Worm (Caenorhabditis elegans): Measurements from ENCODE around the gene C15H9.4.

C15H9.4 gene

ce11 chrX:6084439-6084838 is 13.0 kb upstream of the C15H9.4 start, which contains the start of gene C45B2.2:
Gene C45B2.2, plus strand, starts transcription at chrX:6084739.
- TF ChIP-seq pqm-1 (tag; optimal IDR thresholded peaks at IDR 0.05): no peak
- TF ChIP-seq efl-3 (GFP tag; optimal IDR thresholded peaks at IDR 0.05): no peak
- TF ChIP-seq Y116A8C.19 (tag; optimal IDR thresholded peaks at IDR 0.05; ENCODE audit: borderline replicate concordance): no peak

DNA sequence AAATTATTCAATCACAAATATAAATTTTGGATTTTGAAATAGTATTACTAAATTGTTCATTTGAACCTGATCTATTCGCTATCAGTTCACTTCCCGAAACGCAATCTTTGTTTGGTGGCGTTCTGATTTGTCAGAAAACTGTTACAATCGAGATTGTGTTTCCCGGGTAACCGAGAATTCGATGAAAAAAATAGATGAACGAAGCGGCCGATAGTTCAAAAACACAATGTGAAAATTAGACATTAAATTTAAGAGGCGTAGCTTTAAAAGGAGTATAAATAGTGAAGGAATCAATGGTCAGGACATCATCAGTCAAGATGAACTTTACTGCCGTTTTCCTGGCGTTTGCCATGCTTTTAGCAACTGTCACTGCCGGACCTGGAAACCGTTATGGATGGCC is 11.6 kb upstream of the C15H9.4 start, which contains the start of gene C45B2.1:
Gene C45B2.1 (plus strand): TSS at position 301 of the 400 bp plus-strand sequence.
- TF ChIP-seq grh-1 (GFP tag; IDR thresholded peaks at IDR 0.05) (no peak), snpc-4 (tag; optimal IDR thresholded peaks at IDR 0.05) (no peak), ztf-4 (tag; optimal IDR thresholded peaks at IDR 0.05) (no peak), nhr-84 (tag; optimal IDR thresholded peaks at IDR 0.05) (no peak), sox-4 (tag; optimal IDR thresholded peaks at IDR 0.05) (no peak)

DNA sequence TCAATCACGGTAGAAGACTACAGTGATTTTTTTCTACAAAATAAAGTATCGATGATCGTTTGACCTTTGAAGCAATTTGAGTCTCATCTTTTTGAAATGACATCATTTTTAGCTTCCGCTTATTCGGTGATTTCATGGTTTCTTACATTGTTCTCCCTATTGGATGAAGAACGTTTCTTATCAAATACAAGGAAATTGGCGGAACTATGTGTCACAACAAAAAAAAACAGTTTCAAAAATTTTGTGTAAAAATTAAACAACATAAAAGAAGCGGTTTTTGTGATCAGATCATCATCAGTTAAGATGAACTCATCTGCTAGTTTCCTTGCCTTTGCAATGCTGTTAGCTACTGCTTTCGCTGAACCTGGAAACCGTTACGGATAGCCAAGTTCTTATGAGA is 9.8 kb upstream of the C15H9.4 start, which contains the start of gene C45B2.8:
Gene C45B2.8 (plus strand): TSS at position 301 of the 400 bp plus-strand sequence.
- TF ChIP-seq grh-1 (GFP tag; IDR thresholded peaks at IDR 0.05) (no peak), ceh-88 (GFP tag; IDR thresholded peaks at IDR 0.05) (no peak), tlp-1 (tag; optimal IDR thresholded peaks at IDR 0.05) (no peak), hlh-4 (tag; optimal IDR thresholded peaks at IDR 0.05) (no peak), nhr-77 (tag; optimal IDR thresholded peaks at IDR 0.05) (no peak), pax-3 (tag; optimal IDR thresholded peaks at IDR 0.05) (no peak), nhr-76 (tag; optimal IDR thresholded peaks at IDR 0.05) (no peak), nhr-28 (tag; optimal IDR thresholded peaks at IDR 0.05) (no peak), zip-4 (GFP tag; optimal IDR thresholded peaks at IDR 0.05) (no peak), mef-2 (tag; optimal IDR thresholded peaks at IDR 0.05) (no peak), fkh-8 (tag; optimal IDR thresholded peaks at IDR 0.05) (no peak), nhr-90 (tag; optimal IDR thresholded peaks at IDR 0.05; ENCODE audit: poor library complexity) (no peak), lsy-2 (tag; optimal IDR thresholded peaks at IDR 0.05) (no peak), dpl-1 (GFP tag; optimal IDR thresholded peaks at IDR 0.05) (no peak), ama-1 (optimal IDR thresholded peaks at IDR 0.05) (no peak), snu-23 (GFP tag; optimal IDR thresholded peaks at IDR 0.05) (no peak), nhr-47 (tag; optimal IDR thresholded peaks at IDR 0.05) (no peak), unc-62 (GFP tag; optimal IDR thresholded peaks at IDR 0.05) (no peak)

DNA sequence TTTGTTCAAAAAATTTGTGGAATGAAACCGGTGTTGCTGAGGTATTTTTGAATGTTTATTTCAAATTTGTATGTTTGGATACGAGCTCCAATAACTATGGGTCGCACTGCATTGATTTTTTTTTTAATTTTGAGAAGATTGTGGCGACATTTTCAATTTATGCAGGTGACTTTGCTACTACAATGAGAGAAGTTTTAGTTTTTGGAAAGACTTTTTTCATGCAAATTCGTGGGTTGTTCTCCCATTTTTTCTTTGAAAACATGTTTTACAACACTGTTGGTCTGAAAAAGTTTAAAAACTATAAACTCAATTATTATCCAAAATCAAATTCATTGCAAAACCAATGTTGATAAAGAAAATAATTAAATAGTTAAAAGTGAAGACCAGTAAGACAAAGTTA is 8.7 kb upstream of the C15H9.4 start:
- no peak for TF ChIP-seq ztf-11 (tag; optimal IDR thresholded peaks at IDR 0.05)
- TF ChIP-seq nhr-76 (tag; optimal IDR thresholded peaks at IDR 0.05): no peak
- TF ChIP-seq jun-1 (tag; optimal IDR thresholded peaks at IDR 0.05): no peak
- no peak for TF ChIP-seq F16B12.6 (tag; optimal IDR thresholded peaks at IDR 0.05)
- TF ChIP-seq C04F5.9 (tag; optimal IDR thresholded peaks at IDR 0.05): no peak
- TF ChIP-seq unc-30 (tag; optimal IDR thresholded peaks at IDR 0.05): no peak
- TF ChIP-seq hlh-17 (GFP tag; optimal IDR thresholded peaks at IDR 0.05; ENCODE audit: borderline replicate concordance): no peak
- no peak for TF ChIP-seq lir-3 (tag; optimal IDR thresholded peaks at IDR 0.05; ENCODE audit: poor library complexity)
- peak; percentile 25 for TF ChIP-seq xbp-1 (tag; optimal IDR thresholded peaks at IDR 0.05)
- TF ChIP-seq lin-35 (GFP tag; optimal IDR thresholded peaks at IDR 0.05): no peak
- no peak for TF ChIP-seq lsy-2 (tag; optimal IDR thresholded peaks at IDR 0.05)
- TF ChIP-seq aly-2 (tag; optimal IDR thresholded peaks at IDR 0.05): peak; percentile 98
- no peak for TF ChIP-seq nhr-237 (tag; optimal IDR thresholded peaks at IDR 0.05)
- no peak for TF ChIP-seq fkh-10 (GFP tag; optimal IDR thresholded peaks at IDR 0.05)
- no peak for TF ChIP-seq fkh-4 (tag; optimal IDR thresholded peaks at IDR 0.05; ENCODE audit: borderline replicate concordance)
- TF ChIP-seq mef-2 (tag; optimal IDR thresholded peaks at IDR 0.05): no peak
- peak; percentile 3 for TF ChIP-seq nhr-90 (tag; optimal IDR thresholded peaks at IDR 0.05; ENCODE audit: poor library complexity)
- peak; percentile 27 for TF ChIP-seq elt-2 (tag; optimal IDR thresholded peaks at IDR 0.05)
- TF ChIP-seq blmp-1 (tag; optimal IDR thresholded peaks at IDR 0.05): no peak
- peak; percentile 43 for TF ChIP-seq nhr-71 (tag; optimal IDR thresholded peaks at IDR 0.05)
- no peak for TF ChIP-seq nhr-12 (tag; optimal IDR thresholded peaks at IDR 0.05)
- TF ChIP-seq fkh-8 (tag; optimal IDR thresholded peaks at IDR 0.05): no peak
- no peak for TF ChIP-seq mdl-1 (tag; optimal IDR thresholded peaks at IDR 0.05)
- no peak for TF ChIP-seq tbx-2 (tag; optimal IDR thresholded peaks at IDR 0.05)

Data from whole organism, L1 larva.